Worm (Caenorhabditis elegans) whole organism, L2 larva: ENCODE data around the gene Y94H6A.5.

ENCODE experiments used
- blmp-1 ChIP-seq: sonication (generic microtip); optimal IDR thresholded peaks from 2 replicates; lab custom pipeline; 2017; ENCODE audit warnings: missing genetic modification characterization, mild to moderate bottlenecking, missing compliant biosample characterization, antibody characterized with exemption, moderate library complexity; ENCODE audit not compliant: insufficient read depth
- fos-1 ChIP-seq: fragments of 150-350 bp; optimal IDR thresholded peaks from 2 replicates; lab custom pipeline; 2014; ENCODE audit warnings: missing biosample characterization, missing genetic modification characterization
- lin-39 ChIP-seq: fragments of 150-350 bp; optimal IDR thresholded peaks from 2 replicates; lab custom pipeline; 2014; ENCODE audit warnings: missing biosample characterization, missing genetic modification reagents, missing genetic modification characterization
- snpc-4 ChIP-seq: fragments of 150-350 bp; optimal IDR thresholded peaks from 2 replicates; lab custom pipeline; 2014; ENCODE audit warnings: missing biosample characterization, missing genetic modification characterization

DNA sequence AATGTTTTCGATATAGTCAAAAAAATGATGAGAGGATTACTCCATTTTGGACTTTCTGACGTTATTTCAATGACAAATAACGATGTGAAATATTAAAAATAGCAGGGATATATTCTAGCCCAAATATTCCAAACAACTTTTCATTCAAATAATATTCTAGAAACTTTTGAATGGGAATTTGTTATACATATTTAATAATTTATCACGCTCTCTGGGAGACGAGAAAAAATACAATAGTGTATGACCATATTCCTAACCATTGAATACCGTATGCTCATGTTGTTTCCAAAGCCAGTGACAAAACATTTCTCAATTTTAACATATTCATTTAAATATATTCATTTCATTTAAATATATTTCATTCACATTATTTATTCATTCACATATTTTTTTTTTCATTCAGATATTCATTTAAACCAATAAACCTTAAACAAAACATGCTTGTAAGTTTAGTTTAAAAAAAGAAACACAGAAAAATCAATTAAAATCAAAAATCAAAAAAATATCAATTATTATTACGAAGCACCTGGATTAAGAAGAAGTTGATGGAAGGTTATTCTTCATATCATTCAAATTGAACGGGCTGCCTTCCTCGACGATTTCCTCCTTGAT, 5.9 kb upstream of the Y94H6A.5 start:
- no peak for TF ChIP-seq blmp-1 (tag; lab: Kevin White, UChicago)
- TF ChIP-seq fos-1 (tag; lab: Kevin White, UChicago) = no peak
- TF ChIP-seq lin-39 (tag; lab: Kevin White, UChicago) = no peak
- no peak for TF ChIP-seq snpc-4 (tag; lab: Kevin White, UChicago)
